Worm (Caenorhabditis elegans) whole organism, early embryonic: ENCODE measurements around the gene F55A11.11.

Source experiments
- B0310.2 ChIP-seq: sonication (generic microtip); optimal IDR thresholded peaks from 2 replicates; lab custom pipeline; 2016; ENCODE audit warnings: mild to moderate bottlenecking, missing genetic modification characterization, missing compliant biosample characterization
- F13C5.2 ChIP-seq: sonication (generic microtip); optimal IDR thresholded peaks from 2 replicates; lab custom pipeline; 2017; ENCODE audit warnings: mild to moderate bottlenecking, missing genetic modification characterization, inconsistent platforms, missing compliant biosample characterization
- aly-1 ChIP-seq: sonication (generic microtip); optimal IDR thresholded peaks from 2 replicates; lab custom pipeline; 2016; ENCODE audit warnings: missing genetic modification characterization, missing compliant biosample characterization
- ama-1 ChIP-seq: fragments of 150-350 bp; optimal IDR thresholded peaks from 2 replicates; lab custom pipeline; 2014
- ceh-13 ChIP-seq: fragments of 200-800 bp; sonication (Bioruptor generic); optimal IDR thresholded peaks from 2 replicates; lab custom pipeline; 2018; ENCODE audit warnings: mild to moderate bottlenecking, missing genetic modification characterization, missing compliant biosample characterization
- ceh-36 ChIP-seq: sonication (generic microtip); optimal IDR thresholded peaks from 2 replicates; lab custom pipeline; 2016; ENCODE audit warnings: missing genetic modification characterization, inconsistent platforms, missing compliant biosample characterization
- ets-7 ChIP-seq: sonication (generic microtip); optimal IDR thresholded peaks from 2 replicates; lab custom pipeline; 2016; ENCODE audit warnings: missing genotype, missing genetic modification characterization, missing compliant biosample characterization
- hmbx-1 ChIP-seq: sonication (generic microtip); optimal IDR thresholded peaks from 2 replicates; lab custom pipeline; 2016; ENCODE audit warnings: mild to moderate bottlenecking, missing genetic modification characterization, missing compliant biosample characterization
- hnd-1 ChIP-seq: sonication (generic microtip); optimal IDR thresholded peaks from 2 replicates; lab custom pipeline; 2016; ENCODE audit warnings: missing genetic modification characterization, missing compliant biosample characterization
- tbx-11 ChIP-seq: fragments of 200-800 bp; sonication (Bioruptor generic); IDR thresholded peaks from 2 replicates; pipeline ENCODE4 v1.3.6; 2022; ENCODE audit warnings: missing genetic modification characterization, missing compliant biosample characterization
- tbx-37 ChIP-seq: fragments of 200-800 bp; sonication (Bioruptor generic); conservative IDR thresholded peaks from 2 replicates; pipeline ENCODE4 v1.3.6; 2022; ENCODE audit warnings: missing genetic modification reagents, missing genetic modification characterization, missing compliant biosample characterization
- tra-4 ChIP-seq: sonication (generic microtip); optimal IDR thresholded peaks from 2 replicates; lab custom pipeline; 2017; ENCODE audit warnings: missing genetic modification characterization, missing compliant biosample characterization

ce11 chrV:11736896-11737295, 46.1 kb upstream of the F55A11.11 start, which contains the start of gene spe-42:
- no peak for TF ChIP-seq hnd-1 (tag; lab: Kevin White, UChicago)
- TF ChIP-seq ama-1: no peak
- no peak for TF ChIP-seq ceh-13 (GFP tag; lab: Kevin White, UChicago)
- TF ChIP-seq tbx-37 (GFP tag; lab: Robert Waterston, UW): no peak
- TF ChIP-seq aly-1: no peak
- no peak for TF ChIP-seq tbx-11 (GFP tag; lab: Robert Waterston, UW)
- TF ChIP-seq tra-4: no peak
- TF ChIP-seq hmbx-1 (tag; lab: Kevin White, UChicago): no peak
- TF ChIP-seq ceh-36 (tag; lab: Kevin White, UChicago): no peak
- no peak for TF ChIP-seq B0310.2 (tag; lab: Kevin White, UChicago)
- no peak for TF ChIP-seq F13C5.2 (tag; lab: Kevin White, UChicago)
- TF ChIP-seq ets-7 (tag; lab: Kevin White, UChicago): no peak
